Fruit fly (Drosophila melanogaster) whole organism, embryonic: ENCODE data around the gene CG14196.

Experiments used
- B-H1 ChIP-seq: fragments of 200-800 bp; sonication (Bioruptor generic); IDR thresholded peaks from 3 replicates; pipeline ENCODE4 v1.3.6; 2022; ENCODE audit warnings: missing biosample characterization, missing genetic modification characterization
- Bgb ChIP-seq: fragments of 200-800 bp; sonication (Bioruptor generic); IDR thresholded peaks from 2 replicates; pipeline ENCODE4 v1.3.6; 2022; ENCODE audit warnings: missing biosample characterization, missing genetic modification characterization; ENCODE audit not compliant: partially characterized antibody
- BtbVII ChIP-seq: fragments of 200-800 bp; sonication (Bioruptor generic); optimal IDR thresholded peaks from 3 replicates; lab custom pipeline; 2017; ENCODE audit warnings: missing biosample characterization, mild to moderate bottlenecking, missing genetic modification characterization
- C15 ChIP-seq: fragments of 200-800 bp; sonication (Bioruptor generic); IDR thresholded peaks from 3 replicates; pipeline ENCODE4 v1.3.6; 2022; ENCODE audit warnings: missing biosample characterization, missing genetic modification characterization
- CG10147 ChIP-seq: fragments of 200-800 bp; sonication (Bioruptor generic); optimal IDR thresholded peaks from 2 replicates; lab custom pipeline; 2019; ENCODE audit warnings: missing biosample characterization, mild to moderate bottlenecking, missing genetic modification characterization, moderate library complexity
- CG10462 ChIP-seq: fragments of 200-800 bp; sonication (Bioruptor generic); optimal IDR thresholded peaks from 2 replicates; lab custom pipeline; 2016; ENCODE audit warnings: missing biosample characterization, missing genetic modification characterization
- CG11085 ChIP-seq: fragments of 200-800 bp; sonication (Bioruptor generic); IDR thresholded peaks from 2 replicates; pipeline ENCODE4 v1.3.6; 2022; ENCODE audit warnings: missing biosample characterization, missing genetic modification characterization
- CG11723 ChIP-seq: fragments of 200-800 bp; sonication (Bioruptor generic); optimal IDR thresholded peaks from 2 replicates; lab custom pipeline; 2017; ENCODE audit warnings: missing biosample characterization, mild to moderate bottlenecking, missing genetic modification characterization
- CG13424 ChIP-seq: fragments of 200-800 bp; sonication (Bioruptor generic); optimal IDR thresholded peaks from 2 replicates; lab custom pipeline; 2019; ENCODE audit warnings: missing biosample characterization, mild to moderate bottlenecking, missing genetic modification characterization, moderate library complexity
- CG17385 ChIP-seq: fragments of 200-800 bp; sonication (Bioruptor generic); optimal IDR thresholded peaks from 3 replicates; lab custom pipeline; 2018; ENCODE audit warnings: missing biosample characterization, mild to moderate bottlenecking, missing genetic modification characterization
- CG31388 ChIP-seq: fragments of 200-800 bp; sonication (Bioruptor generic); optimal IDR thresholded peaks from 2 replicates; lab custom pipeline; 2016; ENCODE audit warnings: missing biosample characterization, missing genetic modification characterization
- CG34224 ChIP-seq: fragments of 200-800 bp; sonication (Bioruptor generic); IDR thresholded peaks from 3 replicates; pipeline ENCODE4 v1.3.6; 2022; ENCODE audit warnings: missing biosample characterization, missing genetic modification characterization; ENCODE audit not compliant: partially characterized antibody
- CG3838 ChIP-seq: fragments of 200-800 bp; sonication (Bioruptor generic); optimal IDR thresholded peaks from 3 replicates; lab custom pipeline; 2016; ENCODE audit warnings: missing biosample characterization, missing genetic modification characterization
- CG4404 ChIP-seq: fragments of 200-800 bp; sonication (Bioruptor generic); IDR thresholded peaks from 2 replicates; pipeline ENCODE4 v1.3.6; 2022; ENCODE audit warnings: missing biosample characterization, missing genetic modification characterization
- CG6791 ChIP-seq: fragments of 200-800 bp; sonication (Bioruptor generic); IDR thresholded peaks from 3 replicates; pipeline ENCODE4 v1.3.6; 2022; ENCODE audit warnings: missing biosample characterization, missing genetic modification characterization; ENCODE audit not compliant: partially characterized antibody
- CG6854 ChIP-seq: fragments of 200-800 bp; sonication (Bioruptor generic); optimal IDR thresholded peaks from 3 replicates; lab custom pipeline; 2017; ENCODE audit warnings: missing biosample characterization, mild to moderate bottlenecking, missing genetic modification characterization
- CG8290 ChIP-seq, 3 experiments: fragments of 200-800 bp; sonication (Bioruptor generic); optimal IDR thresholded peaks; 2 replicates each; lab custom pipeline; 2016 to 2019; ENCODE audit warnings: missing biosample characterization in 3 of 3, missing genetic modification characterization in 3 of 3, mild to moderate bottlenecking in 2 of 3, moderate library complexity in 1 of 3
- CG8478 ChIP-seq: fragments of >200 bp; optimal IDR thresholded peaks from 2 replicates; lab custom pipeline; 2018
- CG8924 ChIP-seq: fragments of 200-800 bp; optimal IDR thresholded peaks from 3 replicates; lab custom pipeline; 2019; ENCODE audit warnings: missing biosample characterization, mild to moderate bottlenecking, missing genetic modification characterization, moderate library complexity
- Camta ChIP-seq: fragments of 200-800 bp; sonication (Bioruptor generic); optimal IDR thresholded peaks from 2 replicates; lab custom pipeline; 2016; ENCODE audit warnings: missing biosample characterization, missing genetic modification characterization
- D19A ChIP-seq: fragments of 200-800 bp; optimal IDR thresholded peaks from 3 replicates; lab custom pipeline; 2019; ENCODE audit warnings: missing biosample characterization, mild to moderate bottlenecking, missing genetic modification characterization, moderate library complexity
- Dip3 ChIP-seq: fragments of 200-800 bp; sonication (Bioruptor generic); optimal IDR thresholded peaks from 3 replicates; lab custom pipeline; 2016; ENCODE audit warnings: missing biosample characterization, missing genetic modification characterization
- Fer1 ChIP-seq: fragments of 200-800 bp; sonication (Bioruptor generic); optimal IDR thresholded peaks from 2 replicates; lab custom pipeline; 2017; ENCODE audit warnings: missing biosample characterization, mild to moderate bottlenecking, missing genetic modification characterization
- HLH54F ChIP-seq: fragments of 200-800 bp; sonication (Bioruptor generic); optimal IDR thresholded peaks from 3 replicates; lab custom pipeline; 2016; ENCODE audit warnings: missing biosample characterization, missing genetic modification characterization
- Hr51 ChIP-seq, 2 experiments: fragments of 200-800 bp; sonication (Bioruptor generic); optimal IDR thresholded peaks; 2 replicates in 1 of 2; 3 replicates in 1 of 2; lab custom pipeline; 2016 to 2018; ENCODE audit warnings: missing biosample characterization in 2 of 2, missing genetic modification characterization in 2 of 2, mild to moderate bottlenecking in 1 of 2, moderate library complexity in 1 of 2
- Max ChIP-seq: fragments of 200-800 bp; sonication (Bioruptor generic); optimal IDR thresholded peaks from 2 replicates; lab custom pipeline; 2016; ENCODE audit warnings: missing biosample characterization, mild to moderate bottlenecking, missing genetic modification characterization
- Myb ChIP-seq: fragments of 200-800 bp; sonication (Bioruptor generic); optimal IDR thresholded peaks from 2 replicates; lab custom pipeline; 2016; ENCODE audit warnings: missing biosample characterization, missing genetic modification characterization
- Opbp ChIP-seq: fragments of 200-800 bp; sonication (Bioruptor generic); IDR thresholded peaks from 3 replicates; pipeline ENCODE4 v1.3.6; 2022; ENCODE audit warnings: missing biosample characterization, missing genetic modification characterization; ENCODE audit not compliant: partially characterized antibody
- PHDP ChIP-seq: fragments of 200-800 bp; sonication (Bioruptor generic); optimal IDR thresholded peaks from 3 replicates; lab custom pipeline; 2018; ENCODE audit warnings: missing biosample characterization, mild to moderate bottlenecking, missing genetic modification characterization, moderate library complexity
- Sry-β ChIP-seq: fragments of 200-800 bp; sonication (Bioruptor generic); optimal IDR thresholded peaks from 2 replicates; lab custom pipeline; 2018; ENCODE audit warnings: missing biosample characterization, mild to moderate bottlenecking, missing genetic modification characterization, moderate library complexity
- abd-A ChIP-seq: fragments of 200-800 bp; sonication (Bioruptor generic); optimal IDR thresholded peaks from 3 replicates; lab custom pipeline; 2019; ENCODE audit warnings: missing biosample characterization, mild to moderate bottlenecking, missing genetic modification characterization, moderate library complexity
- ara ChIP-seq: fragments of 200-800 bp; sonication (Bioruptor generic); IDR thresholded peaks from 2 replicates; pipeline ENCODE4 v1.3.6; 2022; ENCODE audit warnings: missing biosample characterization, missing genetic modification characterization
- ato ChIP-seq: fragments of 200-800 bp; sonication (Bioruptor generic); IDR thresholded peaks from 2 replicates; pipeline ENCODE4 v1.3.6; 2022; ENCODE audit warnings: missing biosample characterization, missing genetic modification characterization; ENCODE audit not compliant: partially characterized antibody
- bab2 ChIP-seq: fragments of 200-800 bp; sonication (Bioruptor generic); optimal IDR thresholded peaks from 2 replicates; lab custom pipeline; 2016; ENCODE audit warnings: missing biosample characterization, missing genetic modification characterization
- bcd ChIP-seq: fragments of 200-800 bp; sonication (Bioruptor generic); optimal IDR thresholded peaks from 2 replicates; lab custom pipeline; 2017; ENCODE audit warnings: missing biosample characterization, mild to moderate bottlenecking, missing genetic modification characterization
- chn ChIP-seq: fragments of 200-800 bp; sonication (Bioruptor generic); optimal IDR thresholded peaks from 2 replicates; lab custom pipeline; 2016; ENCODE audit warnings: missing biosample characterization, missing genetic modification characterization
- disco-r ChIP-seq: fragments of 200-800 bp; sonication (Bioruptor generic); optimal IDR thresholded peaks from 2 replicates; lab custom pipeline; 2016; ENCODE audit warnings: missing biosample characterization, missing genetic modification characterization
- fd64A ChIP-seq: fragments of 200-800 bp; sonication (Bioruptor generic); optimal IDR thresholded peaks from 3 replicates; lab custom pipeline; 2018; ENCODE audit warnings: missing biosample characterization, mild to moderate bottlenecking, missing genetic modification characterization
- fru ChIP-seq: fragments of >200 bp; optimal IDR thresholded peaks from 2 replicates; lab custom pipeline; 2017
- insv ChIP-seq, 2 experiments: fragments of 200-800 bp; sonication (Bioruptor generic); optimal IDR thresholded peaks; 3 replicates each; lab custom pipeline; 2016 to 2018; ENCODE audit warnings: missing biosample characterization in 2 of 2, missing genetic modification characterization in 2 of 2
- inv ChIP-seq: fragments of 200-800 bp; sonication (Bioruptor generic); IDR thresholded peaks from 2 replicates; pipeline ENCODE4 v1.3.6; 2022; ENCODE audit warnings: missing biosample characterization, missing genetic modification characterization; ENCODE audit not compliant: partially characterized antibody
- nerfin-1 ChIP-seq: fragments of 200-800 bp; sonication (Bioruptor generic); optimal IDR thresholded peaks from 3 replicates; lab custom pipeline; 2019; ENCODE audit warnings: missing biosample characterization, mild to moderate bottlenecking, missing genetic modification characterization, moderate library complexity
- oc ChIP-seq: fragments of 200-800 bp; sonication (Bioruptor generic); optimal IDR thresholded peaks from 2 replicates; lab custom pipeline; 2018; ENCODE audit warnings: missing biosample characterization, mild to moderate bottlenecking, missing genetic modification characterization, moderate library complexity
- peb ChIP-seq: fragments of 200-800 bp; sonication (Bioruptor generic); IDR thresholded peaks from 2 replicates; pipeline ENCODE4 v1.3.6; 2022; ENCODE audit warnings: missing biosample characterization, missing genetic modification characterization
- pnt ChIP-seq: fragments of 200-800 bp; sonication (Bioruptor generic); optimal IDR thresholded peaks from 3 replicates; lab custom pipeline; 2016; ENCODE audit warnings: missing biosample characterization, missing genetic modification characterization
- sc ChIP-seq, 3 experiments: fragments of >200 bp in 2 of 3; fragments of 200-800 bp in 1 of 3; sonication (Bioruptor generic) in 1 of 3; optimal IDR thresholded peaks; 2 replicates in 2 of 3; 3 replicates in 1 of 3; lab custom pipeline; 2017; ENCODE audit warnings: mild to moderate bottlenecking in 1 of 3, missing biosample characterization in 1 of 3, missing genetic modification characterization in 1 of 3, missing genetic modification reagents in 1 of 3
- sr ChIP-seq: fragments of 200-800 bp; sonication (Bioruptor generic); IDR thresholded peaks from 3 replicates; pipeline ENCODE4 v1.3.6; 2022; ENCODE audit warnings: missing biosample characterization, missing genetic modification characterization
- trh ChIP-seq: fragments of 200-800 bp; sonication (Bioruptor generic); optimal IDR thresholded peaks from 2 replicates; lab custom pipeline; 2016; ENCODE audit warnings: missing biosample characterization, missing genetic modification characterization
- tx ChIP-seq: fragments of 200-800 bp; sonication (Bioruptor generic); optimal IDR thresholded peaks from 2 replicates; lab custom pipeline; 2016; ENCODE audit warnings: missing biosample characterization, missing genetic modification characterization
- zen2 ChIP-seq: fragments of 200-800 bp; sonication (Bioruptor generic); IDR thresholded peaks from 3 replicates; pipeline ENCODE4 v1.3.6; 2022; ENCODE audit warnings: missing biosample characterization, missing genetic modification characterization; ENCODE audit not compliant: partially characterized antibody

CG14196 gene

dm6 chrX:19201630-19202029 is 40.0 kb downstream of the CG14196 start, which contains the start of gene CG7990 (continued):
- TF ChIP-seq CG8924 (no peak), CG10147 (no peak), Hr51 (GFP tag; optimal IDR thresholded peaks at IDR 0.05; lab: Kevin White, UChicago) (no peak), CG11085 (GFP tag; lab: Robert Waterston, UW) (no peak), B-H1 (GFP tag; lab: Robert Waterston, UW) (no peak), Sry-β (GFP tag; lab: Kevin White, UChicago) (no peak), ara (no peak), CG4404 (GFP tag; lab: Robert Waterston, UW) (no peak), inv (GFP tag; lab: Robert Waterston, UW) (0 out of 2 replicates have a peak, but pooled peaks have one; percentile 13), D19A (no peak), CG6854 (GFP tag; lab: Kevin White, UChicago) (no peak), peb (GFP tag; lab: Robert Waterston, UW) (no peak), zen2 (GFP tag; lab: Robert Waterston, UW) (peak; percentile 60; the same call in 2 of the 3 replicates), Fer1 (no peak), nerfin-1 (tag; lab: Kevin White, UChicago) (no peak), CG6791 (peak; percentile 36; the same call in 1 of the 3 replicates), sc (optimal IDR thresholded peaks at IDR 0.05; lab: Kevin White, UChicago) (no peak), sc (GFP tag; optimal IDR thresholded peaks at IDR 0.05; lab: Kevin White, UChicago) (no peak), CG31388 (GFP tag; lab: Kevin White, UChicago) (no peak), sr (GFP tag; lab: Robert Waterston, UW) (no peak), CG8478 (lab: Kevin White, UChicago) (no peak), abd-A (tag; lab: Kevin White, UChicago) (no peak), pnt (GFP tag; lab: Kevin White, UChicago) (no peak), CG3838 (GFP tag; lab: Kevin White, UChicago) (no peak), bab2 (GFP tag; lab: Kevin White, UChicago) (no peak), disco-r (GFP tag; lab: Kevin White, UChicago) (no peak), CG13424 (no peak), CG8290 (GFP tag; optimal IDR thresholded peaks at IDR 0.05; lab: Kevin White, UChicago) (no peak), CG8290 (tag; optimal IDR thresholded peaks at IDR 0.05; lab: Kevin White, UChicago) (peak in 1 of 2 experiments; percentile 61), Opbp (GFP tag; lab: Robert Waterston, UW) (peak; percentile 48; the same call in 1 of the 3 replicates), Dip3 (GFP tag; lab: Kevin White, UChicago) (no peak), ato (GFP tag; lab: Robert Waterston, UW) (peak; percentile 38; the same call in 1 of the 2 replicates), PHDP (tag; lab: Kevin White, UChicago) (no peak), Myb (GFP tag; lab: Kevin White, UChicago) (peak; percentile 78), CG11723 (GFP tag; lab: Kevin White, UChicago) (no peak), trh (no peak), C15 (GFP tag; lab: Robert Waterston, UW) (no peak), BtbVII (GFP tag; lab: Kevin White, UChicago) (no peak), fru (lab: Kevin White, UChicago) (no peak), Max (no peak), HLH54F (no peak), Camta (GFP tag; lab: Kevin White, UChicago) (no peak), chn (GFP tag; lab: Kevin White, UChicago) (no peak), insv (GFP tag; optimal IDR thresholded peaks at IDR 0.05; lab: Kevin White, UChicago) (no peak), CG10462 (GFP tag; lab: Kevin White, UChicago) (peak; percentile 45), bcd (GFP tag; lab: Kevin White, UChicago) (peak; percentile 16), tx (GFP tag; lab: Kevin White, UChicago) (no peak), CG34224 (GFP tag; lab: Robert Waterston, UW) (peak; percentile 6; the same call in 1 of the 3 replicates), oc (peak; percentile 6), CG17385 (GFP tag; lab: Kevin White, UChicago) (no peak), Bgb (GFP tag; lab: Robert Waterston, UW) (peak; percentile 62), fd64A (GFP tag; lab: Kevin White, UChicago) (no peak)
